Worm (Caenorhabditis elegans): ENCODE data around the gene F21C10.1.
A peak's percentile ranks its signal among the peaks of the same experiment; 100 is the strongest.

The F21C10.1 gene

DNA sequence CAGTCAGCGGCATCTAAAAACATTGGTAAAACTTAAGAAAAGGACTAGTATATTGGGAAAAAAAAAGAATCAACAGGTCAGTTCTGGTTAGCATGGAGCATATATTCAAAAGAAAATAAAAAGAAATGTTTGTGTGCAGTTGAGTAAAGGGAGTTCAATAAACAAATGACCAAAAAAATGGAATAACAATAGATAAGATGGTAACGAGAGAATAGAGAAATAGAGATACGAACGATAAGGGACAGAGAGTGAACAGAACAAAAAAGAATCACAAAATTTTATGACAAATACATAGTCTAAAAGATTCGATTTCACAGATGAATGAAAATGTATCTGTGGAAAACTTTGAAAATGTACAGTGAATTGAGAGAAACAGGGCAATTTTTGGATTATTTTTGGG is 40.8 kb downstream of the F21C10.1 start, which contains the start of gene gad-3:
TSS of gene gad-3 (minus strand) at position 17 of the 400 bp plus-strand sequence.
- TF ChIP-seq fos-1 (tag; optimal IDR thresholded peaks at IDR 0.05) (peak; percentile 44), nhr-77 (tag; optimal IDR thresholded peaks at IDR 0.05) (no peak)

DNA sequence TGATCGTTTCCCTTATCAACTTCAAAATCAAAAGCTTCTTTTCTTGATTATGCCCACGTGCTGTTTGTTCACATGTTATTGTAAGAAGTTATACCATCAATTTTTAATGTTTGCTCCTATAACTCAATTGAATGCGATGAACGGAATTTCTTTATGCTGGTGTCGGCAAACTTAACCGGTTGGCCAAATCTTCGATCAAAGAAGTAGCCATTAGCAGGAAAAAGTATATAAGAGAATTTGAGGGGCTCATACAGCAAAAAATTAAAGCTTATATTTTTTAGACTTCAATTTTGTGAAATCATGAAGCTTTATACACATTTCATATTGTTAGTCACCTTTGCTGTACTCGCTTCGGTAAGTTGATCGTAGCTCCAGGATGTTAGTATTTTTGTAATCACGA is 41.6 kb downstream of the F21C10.1 start, which contains the start of gene pqn-16:
TSS of gene pqn-16 (plus strand) at position 301 of the 400 bp plus-strand sequence.
- no peak for TF ChIP-seq unc-62 (GFP tag; optimal IDR thresholded peaks at IDR 0.05)
- TF ChIP-seq sem-4 (tag; optimal IDR thresholded peaks at IDR 0.05): no peak
- no peak for TF ChIP-seq egl-27 (tag; optimal IDR thresholded peaks at IDR 0.05)
- no peak for TF ChIP-seq nhr-21 (tag; optimal IDR thresholded peaks at IDR 0.05)
- no peak for TF ChIP-seq skn-1 (tag; optimal IDR thresholded peaks at IDR 0.05)

DNA sequence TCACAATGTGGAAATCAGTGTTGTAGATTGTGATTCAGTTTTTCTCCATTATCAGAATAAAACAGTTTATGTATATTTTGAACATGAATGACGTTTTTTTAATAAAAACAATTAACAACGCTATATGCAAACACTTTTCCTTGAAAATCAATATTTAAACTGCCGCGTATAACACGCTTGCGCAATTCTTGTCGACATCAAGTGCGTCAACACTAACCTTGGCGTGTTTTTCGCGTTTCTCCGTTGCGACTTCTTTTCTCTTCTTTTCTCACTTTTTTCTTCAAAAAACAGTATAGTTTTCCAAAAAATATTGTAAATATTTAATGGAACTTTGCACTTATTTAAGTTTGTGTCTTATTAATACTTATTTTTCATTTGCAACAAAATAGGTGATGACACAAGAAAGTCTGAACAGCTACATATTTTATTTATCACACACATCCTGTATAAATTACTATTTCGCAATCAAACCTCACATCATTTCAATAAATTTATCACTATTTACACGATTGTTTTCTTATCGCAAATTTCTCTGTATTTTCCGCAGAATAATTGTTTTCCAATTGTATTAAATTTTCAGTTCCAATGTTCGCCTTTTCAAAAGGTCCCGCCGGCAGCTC is 43.2 kb downstream of the F21C10.1 start, which contains the start of gene spas-1:
TSS of gene spas-1 (plus strand) at position 572 of the 620 bp plus-strand sequence.
- TF ChIP-seq ztf-1 (GFP tag; conservative IDR thresholded peaks at IDR 0.05) (no peak), egl-27 (tag; optimal IDR thresholded peaks at IDR 0.05) (peak; percentile 74), unc-62 (GFP tag; optimal IDR thresholded peaks at IDR 0.05) (peak; percentile 12), crh-2 (tag; optimal IDR thresholded peaks at IDR 0.05) (peak; percentile 92), nhr-12 (tag; optimal IDR thresholded peaks at IDR 0.05) (no peak), fos-1 (tag; optimal IDR thresholded peaks at IDR 0.05) (peak; percentile 57), mab-5 (tag; optimal IDR thresholded peaks at IDR 0.05) (peak; percentile 86), elt-3 (tag; optimal IDR thresholded peaks at IDR 0.05) (no peak), nhr-6 (tag; optimal IDR thresholded peaks at IDR 0.05) (peak; percentile 81), lin-13 (GFP tag; optimal IDR thresholded peaks at IDR 0.05) (peak; percentile 87), lsy-2 (tag; optimal IDR thresholded peaks at IDR 0.05) (peak; percentile 81 to 94), ztf-4 (tag; optimal IDR thresholded peaks at IDR 0.05) (peak; percentile 78), nhr-25 (tag; optimal IDR thresholded peaks at IDR 0.05) (peak; percentile 85), zag-1 (tag; optimal IDR thresholded peaks at IDR 0.05) (peak; percentile 37), gmeb-1 (tag; optimal IDR thresholded peaks at IDR 0.05) (peak; percentile 99), nhr-10 (tag; optimal IDR thresholded peaks at IDR 0.05) (no peak), R02D3.7 (tag; optimal IDR thresholded peaks at IDR 0.05) (peak; percentile 55), skn-1 (tag; optimal IDR thresholded peaks at IDR 0.05) (peak; percentile 7), unc-39 (tag; optimal IDR thresholded peaks at IDR 0.05) (no peak), nhr-77 (tag; optimal IDR thresholded peaks at IDR 0.05) (peak; percentile 40), sma-3 (GFP tag; optimal IDR thresholded peaks at IDR 0.05) (peak; percentile 91), ceh-16 (tag; optimal IDR thresholded peaks at IDR 0.05) (peak; percentile 76), peb-1 (tag; optimal IDR thresholded peaks at IDR 0.05) (no peak), Y55F3AM.14 (GFP tag; optimal IDR thresholded peaks at IDR 0.05) (no peak), lin-11 (tag; optimal IDR thresholded peaks at IDR 0.05) (peak; percentile 13), nhr-11 (tag; optimal IDR thresholded peaks at IDR 0.05) (no peak), blmp-1 (tag; optimal IDR thresholded peaks at IDR 0.05; ENCODE audit: insufficient read depth) (peak; percentile 49), unc-55 (GFP tag; optimal IDR thresholded peaks at IDR 0.05) (peak; percentile 95), dmd-4 (tag; optimal IDR thresholded peaks at IDR 0.05) (no peak), ztf-11 (tag; optimal IDR thresholded peaks at IDR 0.05) (no peak), nhr-21 (tag; optimal IDR thresholded peaks at IDR 0.05) (peak; percentile 80), mbf-1 (tag; optimal IDR thresholded peaks at IDR 0.05) (no peak), ceh-82 (tag; optimal IDR thresholded peaks at IDR 0.05) (no peak), nhr-237 (tag; optimal IDR thresholded peaks at IDR 0.05) (no peak), ZK546.5 (tag; optimal IDR thresholded peaks at IDR 0.05) (no peak), nhr-23 (tag; optimal IDR thresholded peaks at IDR 0.05) (no peak), snpc-4 (tag; optimal IDR thresholded peaks at IDR 0.05) (peak; percentile 82), mdl-1 (tag; optimal IDR thresholded peaks at IDR 0.05) (no peak), sma-9 (GFP tag; optimal IDR thresholded peaks at IDR 0.05) (peak; percentile 93), sma-9 (tag; optimal IDR thresholded peaks at IDR 0.05) (no peak), elt-1 (tag; optimal IDR thresholded peaks at IDR 0.05) (no peak), C34F6.9 (tag; optimal IDR thresholded peaks at IDR 0.05) (peak; percentile 96), sem-4 (tag; optimal IDR thresholded peaks at IDR 0.05) (peak; percentile 75), nhr-129 (tag; optimal IDR thresholded peaks at IDR 0.05) (peak; percentile 91), F13H6.1 (tag; optimal IDR thresholded peaks at IDR 0.05) (peak; percentile 88), aly-2 (tag; optimal IDR thresholded peaks at IDR 0.05) (no peak), lin-39 (tag; optimal IDR thresholded peaks at IDR 0.05) (no peak), ama-1 (optimal IDR thresholded peaks at IDR 0.05) (no peak), alr-1 (tag; optimal IDR thresholded peaks at IDR 0.05) (no peak)

Measured in whole organism, L2 larva.